Fruit fly (Drosophila melanogaster) whole organism, pupa: ENCODE measurements around the gene CG31104.
A peak's percentile ranks its signal among the peaks of the same experiment; 100 is the strongest.

Experiments
- CG10348 ChIP-seq: fragments of 200-800 bp; sonication (Bioruptor generic); IDR thresholded peaks from 2 replicates; pipeline ENCODE4 v1.3.6; 2022; ENCODE audit warnings: missing biosample characterization, missing genetic modification characterization
- CG12605 ChIP-seq: fragments of 200-800 bp; sonication (Bioruptor generic); IDR thresholded peaks from 2 replicates; pipeline ENCODE4 v1.3.6; 2022; ENCODE audit warnings: missing biosample characterization, missing genetic modification characterization
- CG13204 ChIP-seq: fragments of 200-800 bp; sonication (Bioruptor generic); optimal IDR thresholded peaks from 2 replicates; lab custom pipeline; 2018; ENCODE audit warnings: missing biosample characterization, mild to moderate bottlenecking, missing genetic modification characterization, moderate library complexity
- CG14655 ChIP-seq: fragments of 200-800 bp; sonication (Bioruptor generic); optimal IDR thresholded peaks from 3 replicates; lab custom pipeline; 2017; ENCODE audit warnings: mild to moderate bottlenecking, missing biosample characterization, missing genetic modification reagents, missing genetic modification characterization
- CG15710 ChIP-seq: fragments of 200-800 bp; sonication (Bioruptor generic); optimal IDR thresholded peaks from 2 replicates; lab custom pipeline; 2018; ENCODE audit warnings: missing biosample characterization, mild to moderate bottlenecking, missing genetic modification characterization, moderate library complexity
- CG17806 ChIP-seq: fragments of 200-800 bp; sonication (Bioruptor generic); optimal IDR thresholded peaks from 2 replicates; lab custom pipeline; 2018; ENCODE audit warnings: missing biosample characterization, mild to moderate bottlenecking, missing genetic modification characterization, moderate library complexity
- CG32121 ChIP-seq: fragments of 200-800 bp; sonication (Bioruptor generic); IDR thresholded peaks from 2 replicates; pipeline ENCODE4 v1.3.6; 2022; ENCODE audit warnings: missing biosample characterization, missing genetic modification characterization
- CG34367 ChIP-seq: fragments of 200-800 bp; sonication (Bioruptor generic); optimal IDR thresholded peaks from 2 replicates; lab custom pipeline; 2018; ENCODE audit warnings: missing biosample characterization, mild to moderate bottlenecking, missing genetic modification characterization
- CG4496 ChIP-seq: fragments of 200-800 bp; sonication (Bioruptor generic); IDR thresholded peaks from 3 replicates; pipeline ENCODE4 v1.3.6; 2022; ENCODE audit warnings: missing biosample characterization, missing genetic modification characterization
- CG8159 ChIP-seq: fragments of 200-800 bp; sonication (Bioruptor generic); optimal IDR thresholded peaks from 3 replicates; lab custom pipeline; 2018; ENCODE audit warnings: missing biosample characterization, mild to moderate bottlenecking, missing genetic modification characterization, moderate library complexity
- CG8301 ChIP-seq: fragments of 200-800 bp; sonication (Bioruptor generic); optimal IDR thresholded peaks from 2 replicates; lab custom pipeline; 2018; ENCODE audit warnings: missing biosample characterization, mild to moderate bottlenecking, missing genetic modification characterization
- CG9948 ChIP-seq: fragments of 200-800 bp; sonication (Bioruptor generic); optimal IDR thresholded peaks from 2 replicates; lab custom pipeline; 2018; ENCODE audit warnings: missing biosample characterization, mild to moderate bottlenecking, missing genetic modification characterization, moderate library complexity
- D1 ChIP-seq: fragments of 200-800 bp; sonication (Bioruptor generic); optimal IDR thresholded peaks from 2 replicates; lab custom pipeline; 2018; ENCODE audit warnings: missing biosample characterization, mild to moderate bottlenecking, missing genetic modification characterization, moderate library complexity
- EcR ChIP-seq: fragments of 200-800 bp; sonication (Bioruptor generic); optimal IDR thresholded peaks from 3 replicates; lab custom pipeline; 2019; ENCODE audit warnings: missing biosample characterization, missing genetic modification characterization, mild to moderate bottlenecking, moderate library complexity, missing genetic modification reagents
- Ets98B ChIP-seq: fragments of 200-800 bp; sonication (Bioruptor generic); IDR thresholded peaks from 2 replicates; pipeline ENCODE4 v1.3.6; 2022; ENCODE audit warnings: missing biosample characterization, missing genetic modification characterization
- Pif1A ChIP-seq: fragments of 200-800 bp; sonication (Bioruptor generic); optimal IDR thresholded peaks from 3 replicates; lab custom pipeline; 2016; ENCODE audit warnings: missing biosample characterization, missing genetic modification characterization
- Pif1B ChIP-seq: fragments of 200-800 bp; sonication (Bioruptor generic); optimal IDR thresholded peaks from 3 replicates; lab custom pipeline; 2016; ENCODE audit warnings: missing biosample characterization, missing genetic modification characterization
- Snoo ChIP-seq: fragments of 200-800 bp; sonication (Bioruptor generic); optimal IDR thresholded peaks from 3 replicates; lab custom pipeline; 2017; ENCODE audit warnings: missing biosample characterization, mild to moderate bottlenecking, missing genetic modification characterization, inconsistent platforms
- fd96Ca ChIP-seq: fragments of 200-800 bp; sonication (Bioruptor generic); IDR thresholded peaks from 3 replicates; pipeline ENCODE4 v1.3.6; 2022; ENCODE audit warnings: missing biosample characterization, missing genetic modification characterization
- gl ChIP-seq: fragments of 200-800 bp; sonication (Bioruptor generic); optimal IDR thresholded peaks from 2 replicates; lab custom pipeline; 2018; ENCODE audit warnings: missing biosample characterization, mild to moderate bottlenecking, missing genetic modification characterization
- rn ChIP-seq: fragments of 200-800 bp; sonication (Bioruptor generic); IDR thresholded peaks from 2 replicates; pipeline ENCODE4 v1.3.6; 2022; ENCODE audit warnings: missing biosample characterization, missing genetic modification characterization

Gene CG31104

dm6 chr3R:25318011-25318410 is 32.7 kb downstream of the CG31104 start, which contains the start of gene CG10553:
TSS of gene CG10553 (minus strand) at chr3R:25318111.
- no peak for TF ChIP-seq Pif1B (GFP tag; lab: Kevin White, UChicago)
- TF ChIP-seq gl = no peak
- TF ChIP-seq Pif1A (GFP tag; lab: Kevin White, UChicago) = no peak
- no peak for TF ChIP-seq CG14655 (GFP tag; lab: Kevin White, UChicago)
- no peak for TF ChIP-seq CG17806 (tag; lab: Kevin White, UChicago)
- TF ChIP-seq CG13204 = no peak
- no peak for TF ChIP-seq CG4496
- no peak for TF ChIP-seq CG9948 (tag; lab: Kevin White, UChicago)
- no peak for TF ChIP-seq CG8159
- no peak for TF ChIP-seq CG12605

dm6 chr3R:25320051-25320705 is 34.9 kb downstream of the CG31104 start, which contains the start of gene CG10560:
TSS of gene CG10560 (minus strand) at chr3R:25320101.
- TF ChIP-seq CG12605 (no peak), CG15710 (no peak), Ets98B (no peak), CG9948 (tag; lab: Kevin White, UChicago) (no peak), CG8301 (no peak), gl (no peak), fd96Ca (GFP tag; lab: Robert Waterston, UW) (no peak)

- no peak for TF ChIP-seq gl
These were observed 35.6 kb downstream of the CG31104 start for dm6 chr3R:25320898-25321297.

dm6 chr3R:25321681-25322080 is 36.4 kb downstream of the CG31104 start:
- no peak for TF ChIP-seq Pif1B (GFP tag; lab: Kevin White, UChicago)
- no peak for TF ChIP-seq EcR (GFP tag; lab: Kevin White, UChicago)
- TF ChIP-seq fd96Ca (GFP tag; lab: Robert Waterston, UW) = no peak
- TF ChIP-seq CG34367 (tag; lab: Kevin White, UChicago) = no peak
- no peak for TF ChIP-seq CG12605
- no peak for TF ChIP-seq CG8159
- TF ChIP-seq CG10348 (GFP tag; lab: Robert Waterston, UW) = no peak
- no peak for TF ChIP-seq CG14655 (GFP tag; lab: Kevin White, UChicago)
- no peak for TF ChIP-seq gl
- TF ChIP-seq CG13204 = no peak
- no peak for TF ChIP-seq CG9948 (tag; lab: Kevin White, UChicago)
- TF ChIP-seq Pif1A (GFP tag; lab: Kevin White, UChicago) = no peak
- no peak for TF ChIP-seq rn (GFP tag; lab: Robert Waterston, UW)
- TF ChIP-seq CG15710 = no peak
- TF ChIP-seq Snoo (tag; lab: Kevin White, UChicago) = no peak

- TF ChIP-seq CG8159 (no peak), CG14655 (GFP tag; lab: Kevin White, UChicago) (no peak), Snoo (tag; lab: Kevin White, UChicago) (no peak), CG4496 (no peak), CG10348 (GFP tag; lab: Robert Waterston, UW) (no peak), D1 (tag; lab: Kevin White, UChicago) (no peak), CG8301 (no peak), CG12605 (no peak)
- TF ChIP-seq, all 21 proteins: peak for 0
These were observed 37.4 kb downstream of the CG31104 start, which contains the start of gene CG10562 for dm6 chr3R:25322657-25323056. TSS of gene CG10562 (minus strand) at chr3R:25322757.

dm6 chr3R:25328540-25328939 is 43.3 kb downstream of the CG31104 start:
- peak; percentile 47; the same call in 1 of the 2 replicates for TF ChIP-seq Ets98B
- 0 out of 2 replicates have a peak, but pooled peaks have one; percentile 27 for TF ChIP-seq CG12605
- TF ChIP-seq, all 21 proteins: peak for 2; not testable (repeated sequence) for 19

- TF ChIP-seq EcR (GFP tag; lab: Kevin White, UChicago) (no peak), CG15710 (no peak), CG34367 (tag; lab: Kevin White, UChicago) (no peak), CG10348 (GFP tag; lab: Robert Waterston, UW) (no peak), CG8159 (no peak), CG8301 (no peak), rn (GFP tag; lab: Robert Waterston, UW) (no peak), gl (no peak), CG12605 (0 out of 2 replicates have a peak, but pooled peaks have one; percentile 20), Pif1A (GFP tag; lab: Kevin White, UChicago) (no peak), D1 (tag; lab: Kevin White, UChicago) (no peak), CG9948 (tag; lab: Kevin White, UChicago) (no peak), CG17806 (tag; lab: Kevin White, UChicago) (no peak), Pif1B (GFP tag; lab: Kevin White, UChicago) (no peak), CG13204 (no peak), Ets98B (peak; percentile 21; the same call in 1 of the 2 replicates), Snoo (tag; lab: Kevin White, UChicago) (no peak), CG4496 (peak; percentile 59; the same call in 2 of the 3 replicates), CG14655 (GFP tag; lab: Kevin White, UChicago) (no peak), CG32121 (GFP tag; lab: Robert Waterston, UW) (0 out of 2 replicates have a peak, but pooled peaks have one; percentile 29)
- TF ChIP-seq, all 21 proteins: peak for 4
These were observed 43.8 kb downstream of the CG31104 start, which contains the start of gene CHKov1 for dm6 chr3R:25329079-25329478. TSS of gene CHKov1 (minus strand) at chr3R:25329316.
